Fruit fly (Drosophila melanogaster) whole organism, embryonic: ENCODE results near the gene CG14691.

Source experiments
- Ada2b ChIP-seq: fragments of 200-800 bp; sonication (Bioruptor generic); IDR thresholded peaks from 2 replicates; pipeline ENCODE4 v1.3.6; 2022; ENCODE audit warnings: missing biosample characterization, missing genetic modification characterization
- Aef1 ChIP-seq: fragments of 200-800 bp; sonication (Bioruptor generic); IDR thresholded peaks from 3 replicates; pipeline ENCODE4 v1.3.6; 2022; ENCODE audit warnings: missing biosample characterization, missing genetic modification characterization
- Bteb2 ChIP-seq: fragments of 200-800 bp; sonication (Bioruptor generic); optimal IDR thresholded peaks from 2 replicates; lab custom pipeline; 2016; ENCODE audit warnings: missing biosample characterization, missing genetic modification characterization
- C15 ChIP-seq: fragments of 200-800 bp; sonication (Bioruptor generic); IDR thresholded peaks from 3 replicates; pipeline ENCODE4 v1.3.6; 2022; ENCODE audit warnings: missing biosample characterization, missing genetic modification characterization
- CG10147 ChIP-seq: fragments of 200-800 bp; sonication (Bioruptor generic); optimal IDR thresholded peaks from 2 replicates; lab custom pipeline; 2019; ENCODE audit warnings: missing biosample characterization, mild to moderate bottlenecking, missing genetic modification characterization, moderate library complexity
- CG12299 ChIP-seq: fragments of 200-800 bp; sonication (Bioruptor generic); optimal IDR thresholded peaks from 2 replicates; lab custom pipeline; 2018; ENCODE audit warnings: missing biosample characterization, mild to moderate bottlenecking, missing genetic modification characterization
- CG12659 ChIP-seq: fragments of 200-800 bp; sonication (Bioruptor generic); optimal IDR thresholded peaks from 3 replicates; lab custom pipeline; 2017; ENCODE audit warnings: mild to moderate bottlenecking, missing biosample characterization, missing genetic modification reagents, missing genetic modification characterization
- CG14860 ChIP-seq: fragments of 200-800 bp; sonication (Bioruptor generic); IDR thresholded peaks from 3 replicates; pipeline ENCODE4 v1.3.6; 2022; ENCODE audit warnings: missing biosample characterization, missing genetic modification characterization; ENCODE audit not compliant: partially characterized antibody
- CG15479 ChIP-seq: fragments of 200-800 bp; sonication (Bioruptor generic); optimal IDR thresholded peaks from 3 replicates; lab custom pipeline; 2019; ENCODE audit warnings: missing biosample characterization, mild to moderate bottlenecking, missing genetic modification characterization, moderate library complexity
- CG17328 ChIP-seq: fragments of 200-800 bp; sonication (Bioruptor generic); IDR thresholded peaks from 2 replicates; pipeline ENCODE4 v1.3.6; 2022; ENCODE audit warnings: missing biosample characterization, missing genetic modification characterization
- CG17385 ChIP-seq: fragments of 200-800 bp; sonication (Bioruptor generic); optimal IDR thresholded peaks from 3 replicates; lab custom pipeline; 2018; ENCODE audit warnings: missing biosample characterization, mild to moderate bottlenecking, missing genetic modification characterization
- CG2129 ChIP-seq: fragments of 200-800 bp; sonication (Bioruptor generic); IDR thresholded peaks from 2 replicates; pipeline ENCODE4 v1.3.6; 2022; ENCODE audit warnings: missing biosample characterization, missing genetic modification characterization; ENCODE audit not compliant: partially characterized antibody
- CG2875 ChIP-seq: fragments of 200-800 bp; sonication (Bioruptor generic); optimal IDR thresholded peaks from 2 replicates; lab custom pipeline; 2017; ENCODE audit warnings: missing biosample characterization, mild to moderate bottlenecking, missing genetic modification characterization, missing genetic modification reagents
- CG3995 ChIP-seq: fragments of 200-800 bp; sonication (Bioruptor generic); optimal IDR thresholded peaks from 3 replicates; lab custom pipeline; 2016; ENCODE audit warnings: missing biosample characterization, missing genetic modification characterization
- CG4360 ChIP-seq: fragments of 200-800 bp; sonication (Bioruptor generic); IDR thresholded peaks from 2 replicates; pipeline ENCODE4 v1.3.6; 2022; ENCODE audit warnings: missing biosample characterization, missing genetic modification characterization
- CG43689 ChIP-seq: fragments of 200-800 bp; sonication (Bioruptor generic); IDR thresholded peaks from 2 replicates; pipeline ENCODE4 v1.3.6; 2022; ENCODE audit warnings: missing biosample characterization, missing genetic modification characterization
- CG7357 ChIP-seq: fragments of 200-800 bp; sonication (Bioruptor generic); IDR thresholded peaks from 3 replicates; pipeline ENCODE4 v1.3.6; 2022; ENCODE audit warnings: missing biosample characterization, missing genetic modification characterization
- CG8765 ChIP-seq: fragments of 200-800 bp; sonication (Bioruptor generic); IDR thresholded peaks from 2 replicates; pipeline ENCODE4 v1.3.6; 2022; ENCODE audit warnings: missing biosample characterization, missing genetic modification characterization
- Drgx ChIP-seq: fragments of 200-800 bp; sonication (Bioruptor generic); IDR thresholded peaks from 2 replicates; pipeline ENCODE4 v1.3.6; 2022; ENCODE audit warnings: missing biosample characterization, missing genetic modification characterization
- E2f1 ChIP-seq: fragments of 200-800 bp; sonication (Bioruptor generic); IDR thresholded peaks from 2 replicates; pipeline ENCODE4 v1.3.6; 2022; ENCODE audit warnings: missing biosample characterization, missing genetic modification characterization
- Ets97D ChIP-seq: fragments of 200-800 bp; sonication (Bioruptor generic); optimal IDR thresholded peaks from 3 replicates; lab custom pipeline; 2016; ENCODE audit warnings: missing biosample characterization, missing genetic modification characterization
- HmgD ChIP-seq: fragments of 200-800 bp; sonication (Bioruptor generic); optimal IDR thresholded peaks from 3 replicates; lab custom pipeline; 2016; ENCODE audit warnings: missing biosample characterization, missing genetic modification characterization
- Mad ChIP-seq: fragments of 200-800 bp; sonication (Bioruptor generic); optimal IDR thresholded peaks from 2 replicates; lab custom pipeline; 2016; ENCODE audit warnings: missing biosample characterization, missing genetic modification characterization
- PHDP ChIP-seq: fragments of 200-800 bp; sonication (Bioruptor generic); optimal IDR thresholded peaks from 3 replicates; lab custom pipeline; 2018; ENCODE audit warnings: missing biosample characterization, mild to moderate bottlenecking, missing genetic modification characterization, moderate library complexity
- Tbp ChIP-seq: fragments of >200 bp; optimal IDR thresholded peaks from 2 replicates; lab custom pipeline; 2018; ENCODE audit warnings: missing biosample characterization, missing genetic modification characterization
- Xbp1 ChIP-seq: fragments of 200-800 bp; sonication (Bioruptor generic); optimal IDR thresholded peaks from 3 replicates; lab custom pipeline; 2016; ENCODE audit warnings: missing biosample characterization, mild to moderate bottlenecking, missing genetic modification characterization
- ac ChIP-seq: fragments of 200-800 bp; sonication (Bioruptor generic); optimal IDR thresholded peaks from 3 replicates; lab custom pipeline; 2017; ENCODE audit warnings: missing biosample characterization, mild to moderate bottlenecking, missing genetic modification characterization
- btn ChIP-seq: fragments of 200-800 bp; sonication (Bioruptor generic); optimal IDR thresholded peaks from 2 replicates; lab custom pipeline; 2016; ENCODE audit warnings: missing biosample characterization, missing genetic modification characterization
- cato ChIP-seq: fragments of 200-800 bp; sonication (Bioruptor generic); optimal IDR thresholded peaks from 2 replicates; lab custom pipeline; 2016; ENCODE audit warnings: missing biosample characterization, missing genetic modification characterization, borderline replicate concordance
- ci ChIP-seq: fragments of 200-800 bp; sonication (Bioruptor generic); IDR thresholded peaks from 3 replicates; pipeline ENCODE4 v1.3.6; 2022; ENCODE audit warnings: missing biosample characterization, missing genetic modification characterization
- dati ChIP-seq: fragments of 200-800 bp; sonication (Bioruptor generic); IDR thresholded peaks from 2 replicates; pipeline ENCODE4 v1.3.6; 2022; ENCODE audit warnings: missing biosample characterization, missing genetic modification characterization
- gsb ChIP-seq: fragments of 200-800 bp; sonication (Bioruptor generic); IDR thresholded peaks from 2 replicates; pipeline ENCODE4 v1.3.6; 2022; ENCODE audit warnings: missing biosample characterization, missing genetic modification characterization
- hbn ChIP-seq: fragments of 200-800 bp; sonication (Bioruptor generic); IDR thresholded peaks from 2 replicates; pipeline ENCODE4 v1.3.6; 2022; ENCODE audit warnings: missing biosample characterization, missing genetic modification characterization; ENCODE audit not compliant: partially characterized antibody
- hth ChIP-seq: fragments of >200 bp; optimal IDR thresholded peaks from 2 replicates; lab custom pipeline; 2017; ENCODE audit warnings: inconsistent platforms
- kah ChIP-seq: fragments of 200-800 bp; sonication (Bioruptor generic); optimal IDR thresholded peaks from 2 replicates; lab custom pipeline; 2018; ENCODE audit warnings: missing biosample characterization, mild to moderate bottlenecking, missing genetic modification characterization
- ken ChIP-seq: fragments of 200-800 bp; sonication (Bioruptor generic); IDR thresholded peaks from 3 replicates; pipeline ENCODE4 v1.3.6; 2022; ENCODE audit warnings: missing biosample characterization, missing genetic modification characterization
- pan ChIP-seq, 4 experiments: fragments of >200 bp in 3 of 4; fragments of 200-800 bp in 1 of 4; sonication (Bioruptor generic) in 1 of 4; optimal IDR thresholded peaks in 3 of 4; IDR thresholded peaks in 1 of 4; 2 replicates each; pipeline versions ENCODE4 v1.3.6 to Lab custom; 2017 to 2022; ENCODE audit warnings: missing biosample characterization in 2 of 4, missing genetic modification characterization in 2 of 4, mixed read lengths in 1 of 4
- peb ChIP-seq: fragments of 200-800 bp; sonication (Bioruptor generic); IDR thresholded peaks from 2 replicates; pipeline ENCODE4 v1.3.6; 2022; ENCODE audit warnings: missing biosample characterization, missing genetic modification characterization
- pfk ChIP-seq: fragments of 200-800 bp; sonication (Bioruptor generic); optimal IDR thresholded peaks from 2 replicates; lab custom pipeline; 2018; ENCODE audit warnings: missing biosample characterization, mild to moderate bottlenecking, missing genetic modification characterization, moderate library complexity
- phol ChIP-seq: fragments of 200-800 bp; sonication (Bioruptor generic); optimal IDR thresholded peaks from 3 replicates; lab custom pipeline; 2018; ENCODE audit warnings: missing biosample characterization, mild to moderate bottlenecking, missing genetic modification characterization, moderate library complexity
- pnt ChIP-seq: fragments of 200-800 bp; sonication (Bioruptor generic); optimal IDR thresholded peaks from 3 replicates; lab custom pipeline; 2016; ENCODE audit warnings: missing biosample characterization, missing genetic modification characterization
- prd ChIP-seq, 3 experiments: fragments of >200 bp in 2 of 3; fragments of 200-800 bp in 1 of 3; sonication (Bioruptor generic) in 1 of 3; optimal IDR thresholded peaks in 2 of 3; IDR thresholded peaks in 1 of 3; 2 replicates in 2 of 3; 3 replicates in 1 of 3; pipeline versions ENCODE4 v1.3.6 to Lab custom; 2017 to 2022; ENCODE audit warnings: missing biosample characterization in 1 of 3, missing genetic modification characterization in 1 of 3
- repo ChIP-seq: fragments of 200-800 bp; sonication (Bioruptor generic); optimal IDR thresholded peaks from 2 replicates; lab custom pipeline; 2016; ENCODE audit warnings: missing biosample characterization, missing genetic modification characterization
- sna ChIP-seq: fragments of 200-800 bp; sonication (Bioruptor generic); IDR thresholded peaks from 2 replicates; pipeline ENCODE4 v1.3.6; 2022; ENCODE audit warnings: missing biosample characterization, missing genetic modification characterization; ENCODE audit not compliant: partially characterized antibody
- stc ChIP-seq: fragments of 200-800 bp; sonication (Bioruptor generic); IDR thresholded peaks from 2 replicates; pipeline ENCODE4 v1.3.6; 2022; ENCODE audit warnings: missing biosample characterization, missing genetic modification characterization
- sug ChIP-seq: fragments of 200-800 bp; optimal IDR thresholded peaks from 2 replicates; lab custom pipeline; 2019; ENCODE audit warnings: missing biosample characterization, mild to moderate bottlenecking, missing genetic modification characterization, moderate library complexity
- trem ChIP-seq: fragments of 200-800 bp; optimal IDR thresholded peaks from 3 replicates; lab custom pipeline; 2019; ENCODE audit warnings: missing biosample characterization, mild to moderate bottlenecking, missing genetic modification characterization, moderate library complexity
- trh ChIP-seq: fragments of 200-800 bp; sonication (Bioruptor generic); optimal IDR thresholded peaks from 2 replicates; lab custom pipeline; 2016; ENCODE audit warnings: missing biosample characterization, missing genetic modification characterization
- unpg ChIP-seq: fragments of 200-800 bp; sonication (Bioruptor generic); optimal IDR thresholded peaks from 3 replicates; lab custom pipeline; 2018; ENCODE audit warnings: missing biosample characterization, mild to moderate bottlenecking, missing genetic modification characterization, moderate library complexity
- wek ChIP-seq: fragments of 200-800 bp; sonication (Bioruptor generic); optimal IDR thresholded peaks from 3 replicates; lab custom pipeline; 2018; ENCODE audit warnings: missing biosample characterization, mild to moderate bottlenecking, missing genetic modification characterization, moderate library complexity
- zen ChIP-seq: fragments of 200-800 bp; sonication (Bioruptor generic); optimal IDR thresholded peaks from 3 replicates; lab custom pipeline; 2018; ENCODE audit warnings: missing biosample characterization, mild to moderate bottlenecking, missing genetic modification characterization, moderate library complexity

The CG14691 gene

DNA sequence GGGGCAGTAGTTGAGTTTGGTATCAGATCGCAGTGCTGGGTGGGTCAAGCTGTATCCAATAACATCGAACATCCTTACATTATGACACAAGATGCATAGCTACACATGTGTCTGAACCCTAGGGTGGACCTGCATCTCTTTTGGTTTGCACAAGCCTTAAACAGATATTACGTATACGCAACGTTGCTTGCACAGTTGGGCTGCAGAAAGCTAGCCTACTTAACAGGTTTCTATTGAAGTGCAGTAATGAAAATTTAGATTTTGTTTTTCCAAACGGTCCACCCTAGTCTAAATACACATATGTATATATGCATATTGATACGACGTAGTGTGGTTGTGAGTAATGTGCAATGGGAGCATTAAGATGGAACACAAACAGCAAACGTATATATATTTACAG lies 19.8 kb upstream of the CG14691 start (continued):
- TF ChIP-seq CG4360 (GFP tag; lab: Robert Waterston, UW) (no peak), sna (no peak), CG17328 (no peak), btn (GFP tag; lab: Kevin White, UChicago) (no peak), CG3995 (GFP tag; lab: Kevin White, UChicago) (no peak), stc (GFP tag; lab: Robert Waterston, UW) (no peak), PHDP (peak; percentile 45), trem (no peak), CG14860 (GFP tag; lab: Robert Waterston, UW) (no peak), Ada2b (GFP tag; lab: Robert Waterston, UW) (no peak), prd (optimal IDR thresholded peaks at IDR 0.05; lab: Kevin White, UChicago) (no peak), prd (GFP tag; IDR thresholded peaks at IDR 0.05; lab: Robert Waterston, UW) (0 out of 3 replicates have a peak, but pooled peaks have one; percentile 35), phol (tag; lab: Kevin White, UChicago) (peak; percentile 13), zen (tag; lab: Kevin White, UChicago) (no peak), ken (GFP tag; lab: Robert Waterston, UW) (no peak), cato (no peak), E2f1 (0 out of 2 replicates have a peak, but pooled peaks have one; percentile 17), dati (GFP tag; lab: Robert Waterston, UW) (no peak), CG10147 (GFP tag; lab: Kevin White, UChicago) (no peak), HmgD (GFP tag; lab: Kevin White, UChicago) (no peak), pan (optimal IDR thresholded peaks at IDR 0.05; lab: Kevin White, UChicago) (no peak), pan (GFP tag; optimal IDR thresholded peaks at IDR 0.05 in 1 of 2, IDR thresholded peaks at IDR 0.05 in 1 of 2) (peak in 1 of 2 experiments; percentile 16), Bteb2 (GFP tag; lab: Kevin White, UChicago) (no peak), CG2129 (GFP tag; lab: Robert Waterston, UW) (no peak), Xbp1 (GFP tag; lab: Kevin White, UChicago) (no peak), ci (GFP tag; lab: Robert Waterston, UW) (no peak), pnt (GFP tag; lab: Kevin White, UChicago) (no peak), unpg (GFP tag; lab: Kevin White, UChicago) (no peak), kah (GFP tag; lab: Kevin White, UChicago) (no peak), CG7357 (GFP tag; lab: Robert Waterston, UW) (no peak), pfk (GFP tag; lab: Kevin White, UChicago) (no peak), CG8765 (GFP tag; lab: Robert Waterston, UW) (no peak), wek (GFP tag; lab: Kevin White, UChicago) (no peak), Mad (GFP tag; lab: Kevin White, UChicago) (no peak), hbn (GFP tag; lab: Robert Waterston, UW) (no peak), repo (no peak), CG12659 (GFP tag; lab: Kevin White, UChicago) (no peak), CG15479 (GFP tag; lab: Kevin White, UChicago) (no peak), CG12299 (tag; lab: Kevin White, UChicago) (no peak), ac (GFP tag; lab: Kevin White, UChicago) (no peak), gsb (GFP tag; lab: Robert Waterston, UW) (no peak), CG2875 (GFP tag; lab: Kevin White, UChicago) (peak; percentile 7), CG17385 (no peak), Drgx (GFP tag; lab: Robert Waterston, UW) (no peak; the same call in 1 of the 2 replicates), sug (tag; lab: Kevin White, UChicago) (no peak), CG43689 (GFP tag; lab: Robert Waterston, UW) (no peak), trh (GFP tag; lab: Kevin White, UChicago) (no peak), C15 (GFP tag; lab: Robert Waterston, UW) (0 out of 3 replicates have a peak, but pooled peaks have one; percentile 42), Aef1 (GFP tag; lab: Robert Waterston, UW) (no peak), hth (lab: Kevin White, UChicago) (no peak), peb (no peak), Ets97D (no peak), Tbp (GFP tag; lab: Kevin White, UChicago) (no peak)
